Worm (Caenorhabditis elegans): ENCODE measurements around the gene K02F3.2.

The K02F3.2 gene

DNA sequence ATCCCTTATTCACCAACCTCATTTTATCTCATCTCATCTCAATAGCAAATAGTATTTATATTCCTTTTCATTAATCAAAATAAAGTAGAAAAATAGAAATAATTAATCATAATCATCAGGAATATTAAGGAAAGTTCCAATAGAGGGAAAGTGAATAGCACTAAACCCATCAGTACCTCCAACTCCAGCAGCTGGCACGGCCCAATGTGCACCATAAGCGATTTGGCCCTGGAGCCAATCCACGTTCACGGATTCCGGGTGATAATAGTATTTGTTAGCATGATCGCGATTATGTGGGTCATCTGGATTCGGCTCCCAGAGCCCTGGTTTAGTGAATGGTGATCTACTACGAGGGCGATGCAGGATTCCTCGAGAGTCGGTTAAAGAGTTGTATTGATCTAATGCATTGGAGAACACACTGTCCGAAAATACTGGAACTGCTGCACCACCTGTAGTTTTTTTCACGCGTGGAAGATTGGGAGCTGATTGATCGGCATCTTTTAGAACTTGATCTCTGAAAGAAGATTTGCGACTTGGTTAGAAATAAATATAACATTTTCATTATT, 9.8 kb upstream of the K02F3.2 start (continued):
- TF ChIP-seq duxl-1 (tag; optimal IDR thresholded peaks at IDR 0.05; ENCODE audit: poor library complexity) (peak; percentile 94), skn-1 (tag; optimal IDR thresholded peaks at IDR 0.05) (peak; percentile 20), Y5F2A.4 (GFP tag; optimal IDR thresholded peaks at IDR 0.05) (peak; percentile 91), T20F7.1 (GFP tag; optimal IDR thresholded peaks at IDR 0.05) (peak; percentile 77), zip-11 (GFP tag; IDR thresholded peaks at IDR 0.05) (no peak), ceh-28 (tag; optimal IDR thresholded peaks at IDR 0.05) (no peak), D1046.2 (GFP tag; IDR thresholded peaks at IDR 0.05) (peak; percentile 91), ama-1 (optimal IDR thresholded peaks at IDR 0.05) (peak; percentile 98), nhr-42 (GFP tag; IDR thresholded peaks at IDR 0.05) (peak; percentile 95), daf-8 (GFP tag; IDR thresholded peaks at IDR 0.05) (no peak; the same call in 1 of the 2 replicates), nhr-237 (tag; optimal IDR thresholded peaks at IDR 0.05) (peak; percentile 49), F49E8.2 (tag; optimal IDR thresholded peaks at IDR 0.05; ENCODE audit: borderline replicate concordance) (no peak), dmd-8 (GFP tag; IDR thresholded peaks at IDR 0.05) (peak; percentile 90), dpl-1 (GFP tag; optimal IDR thresholded peaks at IDR 0.05) (no peak), nhr-77 (tag; optimal IDR thresholded peaks at IDR 0.05) (peak; percentile 98), lin-13 (GFP tag; optimal IDR thresholded peaks at IDR 0.05) (peak; percentile 49)

DNA sequence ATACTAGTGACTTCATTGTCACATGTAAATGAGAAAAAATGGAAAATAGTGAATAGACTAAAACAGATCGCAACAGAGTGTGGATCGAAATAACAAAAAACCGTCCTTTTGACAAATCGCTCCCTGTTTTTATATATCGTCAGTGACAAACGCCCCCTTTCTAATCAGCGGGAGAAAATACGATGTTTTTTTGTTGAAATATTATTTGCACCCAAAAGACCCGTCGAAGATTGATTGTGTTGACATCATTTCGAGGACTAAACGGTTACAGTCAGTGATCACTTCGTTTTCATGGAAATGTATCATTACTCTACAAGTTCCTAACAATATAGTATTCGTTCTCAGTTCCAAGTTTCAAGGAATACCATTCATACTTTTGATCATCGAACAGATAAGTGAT, 6.2 kb upstream of the K02F3.2 start, which contains the start of gene dos-3:
Gene dos-3 (minus strand): TSS at position 101 of the 400 bp plus-strand sequence.
- TF ChIP-seq Y75B8A.6 (GFP tag; IDR thresholded peaks at IDR 0.05) (no peak), zip-2 (tag; optimal IDR thresholded peaks at IDR 0.05) (no peak)

DNA sequence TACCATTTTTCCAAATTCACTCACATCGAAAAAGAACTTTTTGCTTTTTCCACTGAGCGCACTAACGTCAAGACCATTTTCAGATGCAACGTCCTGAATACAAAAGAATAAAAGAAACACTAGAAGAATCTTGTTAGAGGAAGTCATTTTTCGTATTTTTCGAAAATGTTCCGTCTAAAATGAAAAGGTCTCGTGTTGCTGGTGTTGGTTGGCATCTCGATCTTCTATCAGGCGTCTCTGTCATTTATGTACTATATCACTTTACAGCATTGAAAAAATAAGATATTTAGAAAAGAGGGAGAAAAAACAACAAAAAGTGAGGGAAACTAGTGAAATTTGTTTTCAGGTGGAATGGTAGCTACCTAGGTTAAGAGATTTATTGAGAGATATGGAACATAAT, 4.5 kb upstream of the K02F3.2 start, which contains the start of gene K02F3.9:
Gene K02F3.9 (minus strand): TSS at position 190 of the 400 bp plus-strand sequence.
- TF ChIP-seq lin-39 (tag; optimal IDR thresholded peaks at IDR 0.05) (no peak), hlh-30 (tag; optimal IDR thresholded peaks at IDR 0.05; ENCODE audit: insufficient read depth) (peak; percentile 2)

ce11 chrIII:842630-843029, 3.0 kb upstream of the K02F3.2 start, which contains the start of gene far-8:
Gene far-8 (plus strand): TSS chrIII:842930.
- TF ChIP-seq ztf-7 (tag; optimal IDR thresholded peaks at IDR 0.05) (no peak), ZK337.2 (GFP tag; IDR thresholded peaks at IDR 0.05) (no peak), mdt-29 (GFP tag; IDR thresholded peaks at IDR 0.05) (no peak), zip-11 (GFP tag; IDR thresholded peaks at IDR 0.05) (no peak), ama-1 (optimal IDR thresholded peaks at IDR 0.05) (no peak), lsy-2 (tag; optimal IDR thresholded peaks at IDR 0.05) (no peak), ctbp-1 (GFP tag; IDR thresholded peaks at IDR 0.05) (no peak), Y5F2A.4 (GFP tag; optimal IDR thresholded peaks at IDR 0.05) (no peak)

ce11 chrIII:843999-844398, 1.6 kb upstream of the K02F3.2 start:
- TF ChIP-seq arid-1 (GFP tag; conservative IDR thresholded peaks at IDR 0.05): no peak
- peak; percentile 53 for TF ChIP-seq dmd-6 (GFP tag; IDR thresholded peaks at IDR 0.05)
- TF ChIP-seq ceh-28 (tag; optimal IDR thresholded peaks at IDR 0.05): no peak
- TF ChIP-seq mxl-2 (GFP tag; conservative IDR thresholded peaks at IDR 0.05): peak; percentile 44; the same call in 1 of the 2 replicates
- TF ChIP-seq F26F4.8 (GFP tag; conservative IDR thresholded peaks at IDR 0.05): no peak
- peak; percentile 40 for TF ChIP-seq aha-1 (tag)
- peak; percentile 27 for TF ChIP-seq mes-2 (tag; optimal IDR thresholded peaks at IDR 0.05; ENCODE audit: poor library complexity, severe bottlenecking)
- TF ChIP-seq nhr-237 (tag; optimal IDR thresholded peaks at IDR 0.05): no peak
- TF ChIP-seq ceh-20 (GFP tag; IDR thresholded peaks at IDR 0.05): 0 out of 2 replicates have a peak, but pooled peaks have one; percentile 35
- peak; percentile 57 for TF ChIP-seq mep-1 (tag; optimal IDR thresholded peaks at IDR 0.05)
- peak; percentile 65 for TF ChIP-seq hlh-11 (tag; optimal IDR thresholded peaks at IDR 0.05)
- peak; percentile 28; the same call in 1 of the 2 replicates for TF ChIP-seq lin-38 (GFP tag; IDR thresholded peaks at IDR 0.05)
- peak in 1 of 2 experiments; percentile 56 for TF ChIP-seq mdl-1 (tag; optimal IDR thresholded peaks at IDR 0.05)
- TF ChIP-seq dmd-8 (GFP tag; IDR thresholded peaks at IDR 0.05): no peak
- TF ChIP-seq daf-16 (GFP tag; optimal IDR thresholded peaks at IDR 0.05): no peak
- TF ChIP-seq daf-16 (tag; optimal IDR thresholded peaks at IDR 0.05): peak; percentile 68
- TF ChIP-seq dpl-1 (GFP tag; optimal IDR thresholded peaks at IDR 0.05): peak; percentile 15
- peak; percentile 18 for TF ChIP-seq nhr-11 (tag; optimal IDR thresholded peaks at IDR 0.05)
- TF ChIP-seq cey-2 (tag; optimal IDR thresholded peaks at IDR 0.05; ENCODE audit: borderline replicate concordance, insufficient read depth): no peak
- peak; percentile 96 for TF ChIP-seq mxl-3 (GFP tag; optimal IDR thresholded peaks at IDR 0.05)
- TF ChIP-seq ztf-7 (tag; optimal IDR thresholded peaks at IDR 0.05): no peak
- TF ChIP-seq fkh-10 (GFP tag; optimal IDR thresholded peaks at IDR 0.05): no peak
- no peak for TF ChIP-seq nhr-6 (tag; optimal IDR thresholded peaks at IDR 0.05)
